Fruit fly (Drosophila melanogaster): ENCODE data around the gene Mettl3.

The Mettl3 gene

dm6 chr3R:24010637-24011214 is 21.2 kb upstream of the Mettl3 start (continued):
- TF ChIP-seq BtbVII (GFP tag; optimal IDR thresholded peaks at IDR 0.05), result peak; percentile 29
- peak; percentile 66 for TF ChIP-seq PHDP (tag; optimal IDR thresholded peaks at IDR 0.05)
- TF ChIP-seq CG10209 (GFP tag; optimal IDR thresholded peaks at IDR 0.05), result peak; percentile 67
- TF ChIP-seq Hmr (GFP tag; optimal IDR thresholded peaks at IDR 0.05), result peak; percentile 74
- TF ChIP-seq pho (GFP tag; optimal IDR thresholded peaks at IDR 0.05), result no peak
- peak; percentile 25 for TF ChIP-seq D19A (tag; optimal IDR thresholded peaks at IDR 0.05)
- no peak for TF ChIP-seq CG10543 (GFP tag; optimal IDR thresholded peaks at IDR 0.05)
- peak; percentile 49 for TF ChIP-seq ranshi (GFP tag; IDR thresholded peaks at IDR 0.05)
- TF ChIP-seq Asciz (GFP tag; optimal IDR thresholded peaks at IDR 0.05), result no peak
- peak; percentile 10 for TF ChIP-seq CG15601 (tag; optimal IDR thresholded peaks at IDR 0.05)
- no peak for TF ChIP-seq CG6765 (GFP tag; optimal IDR thresholded peaks at IDR 0.05)
- TF ChIP-seq CG43689 (GFP tag; IDR thresholded peaks at IDR 0.05), result no peak
- no peak for TF ChIP-seq her (GFP tag; optimal IDR thresholded peaks at IDR 0.05)
- TF ChIP-seq Hr78 (GFP tag; optimal IDR thresholded peaks at IDR 0.05), result peak in 1 of 2 experiments; percentile 43
- TF ChIP-seq CG11560 (tag; IDR thresholded peaks at IDR 0.05), result peak; percentile 62; the same call in 1 of the 3 replicates
- TF ChIP-seq dysf (GFP tag; IDR thresholded peaks at IDR 0.05), result peak; percentile 81
- no peak for TF ChIP-seq fru (optimal IDR thresholded peaks at IDR 0.05)
- TF ChIP-seq CG2889 (GFP tag; IDR thresholded peaks at IDR 0.05), result 0 out of 3 replicates have a peak, but pooled peaks have one; percentile 53
- peak; percentile 55 for TF ChIP-seq HHEX (GFP tag; optimal IDR thresholded peaks at IDR 0.05)
- peak; percentile 4 for TF ChIP-seq CG5245 (GFP tag; optimal IDR thresholded peaks at IDR 0.05)
- TF ChIP-seq GATAe (GFP tag; conservative IDR thresholded peaks at IDR 0.05), result 0 out of 2 replicates have a peak, but pooled peaks have one; percentile 15
- TF ChIP-seq CG11696 (GFP tag; IDR thresholded peaks at IDR 0.05), result 0 out of 2 replicates have a peak, but pooled peaks have one; percentile 24
- no peak for TF ChIP-seq Doc3 (GFP tag; IDR thresholded peaks at IDR 0.05; ENCODE audit: partially characterized antibody)
- TF ChIP-seq Camta (GFP tag; optimal IDR thresholded peaks at IDR 0.05), result no peak
- TF ChIP-seq Bteb2 (GFP tag; optimal IDR thresholded peaks at IDR 0.05), result no peak
- TF ChIP-seq slbo (GFP tag; IDR thresholded peaks at IDR 0.05), result peak; percentile 79
- TF ChIP-seq CG13894 (tag; optimal IDR thresholded peaks at IDR 0.05), result peak; percentile 3
- 0 out of 2 replicates have a peak, but pooled peaks have one; percentile 63 for TF ChIP-seq rib (GFP tag; IDR thresholded peaks at IDR 0.05)
- no peak for TF ChIP-seq Six4 (GFP tag; optimal IDR thresholded peaks at IDR 0.05)
- TF ChIP-seq fd102C (GFP tag; optimal IDR thresholded peaks at IDR 0.05), result no peak
- TF ChIP-seq Sox102F (GFP tag; optimal IDR thresholded peaks at IDR 0.05), result peak; percentile 73
- TF ChIP-seq CG10366 (GFP tag; IDR thresholded peaks at IDR 0.05), result peak; percentile 67
- no peak for TF ChIP-seq CG30020 (tag; optimal IDR thresholded peaks at IDR 0.05)
- TF ChIP-seq CG12942 (GFP tag; optimal IDR thresholded peaks at IDR 0.05), result peak; percentile 36
- TF ChIP-seq fd64A (GFP tag; optimal IDR thresholded peaks at IDR 0.05), result no peak
- peak; percentile 65; the same call in 1 of the 2 replicates for TF ChIP-seq Xrp1 (GFP tag; IDR thresholded peaks at IDR 0.05)
- TF ChIP-seq CG14014 (GFP tag; IDR thresholded peaks at IDR 0.05), result peak; percentile 78
- peak; percentile 7 for TF ChIP-seq CG5180 (GFP tag; optimal IDR thresholded peaks at IDR 0.05)
- no peak for TF ChIP-seq CG10321 (GFP tag; IDR thresholded peaks at IDR 0.05)
- no peak for TF ChIP-seq CG15479 (GFP tag; optimal IDR thresholded peaks at IDR 0.05)
- no peak for TF ChIP-seq Elba2 (GFP tag; optimal IDR thresholded peaks at IDR 0.05)
- TF ChIP-seq MTF-1 (GFP tag; optimal IDR thresholded peaks at IDR 0.05; ENCODE audit: borderline replicate concordance), result no peak
- peak; percentile 72 for TF ChIP-seq HLH3B (GFP tag; IDR thresholded peaks at IDR 0.05)
- TF ChIP-seq CG1529 (GFP tag; optimal IDR thresholded peaks at IDR 0.05), result no peak
- TF ChIP-seq CHES-1-like (GFP tag; optimal IDR thresholded peaks at IDR 0.05), result peak; percentile 16
- TF ChIP-seq scrt (GFP tag; optimal IDR thresholded peaks at IDR 0.05), result peak; percentile 82
- TF ChIP-seq CG10274 (GFP tag; optimal IDR thresholded peaks at IDR 0.05), result no peak
- no peak for TF ChIP-seq bowl (GFP tag; IDR thresholded peaks at IDR 0.05)
- TF ChIP-seq H15 (GFP tag; IDR thresholded peaks at IDR 0.05), result peak; percentile 47; the same call in 1 of the 3 replicates
- peak; percentile 5 for TF ChIP-seq cato (GFP tag; optimal IDR thresholded peaks at IDR 0.05; ENCODE audit: borderline replicate concordance)

Data from whole organism, embryonic.